Fruit fly (Drosophila melanogaster) whole organism, wandering third instar larva: ENCODE results near the gene Trmt61.

Experiments used
- Abd-B ChIP-seq: fragments of >200 bp; optimal IDR thresholded peaks from 2 replicates; lab custom pipeline; 2017; ENCODE audit warnings: missing biosample characterization, missing genetic modification characterization
- CG32264 ChIP-seq: fragments of 200-800 bp; sonication (Bioruptor generic); optimal IDR thresholded peaks from 2 replicates; lab custom pipeline; 2016; ENCODE audit warnings: missing biosample characterization, missing genetic modification characterization
- CG9705 ChIP-seq: fragments of 200-800 bp; sonication (Bioruptor generic); optimal IDR thresholded peaks from 2 replicates; lab custom pipeline; 2018; ENCODE audit warnings: missing biosample characterization, mild to moderate bottlenecking, missing genetic modification characterization
- CrebA ChIP-seq: fragments of 200-800 bp; sonication (Bioruptor generic); optimal IDR thresholded peaks from 2 replicates; lab custom pipeline; 2016; ENCODE audit warnings: missing biosample characterization, mild to moderate bottlenecking, missing genetic modification characterization, borderline replicate concordance
- Dfd ChIP-seq: fragments of >200 bp; optimal IDR thresholded peaks from 2 replicates; lab custom pipeline; 2017; ENCODE audit warnings: missing biosample characterization, missing genetic modification characterization
- Dif ChIP-seq: fragments of 200-275, 200-300 bp; sonication (Bioruptor generic); optimal IDR thresholded peaks from 2 replicates; lab custom pipeline; 2018; ENCODE audit warnings: missing biosample characterization, missing genetic modification characterization; ENCODE audit not compliant: partially characterized antibody
- GATAd ChIP-seq: sonication (Bioruptor generic); optimal IDR thresholded peaks from 2 replicates; lab custom pipeline; 2016; ENCODE audit warnings: missing biosample characterization, missing genetic modification characterization
- HLH106 ChIP-seq: fragments of 200-800 bp; optimal IDR thresholded peaks from 3 replicates; lab custom pipeline; 2019; ENCODE audit warnings: missing biosample characterization, mild to moderate bottlenecking, missing genetic modification characterization, moderate library complexity
- Hnf4 ChIP-seq: fragments of 200-800 bp; sonication (Bioruptor generic); optimal IDR thresholded peaks from 2 replicates; lab custom pipeline; 2016; ENCODE audit warnings: missing biosample characterization, mild to moderate bottlenecking, missing genetic modification characterization
- Hr78 ChIP-seq: fragments of >200 bp; optimal IDR thresholded peaks from 2 replicates; lab custom pipeline; 2017; ENCODE audit warnings: missing biosample characterization, missing genetic modification characterization
- Hr83 ChIP-seq: fragments of 200-300 bp; sonication (Bioruptor generic); optimal IDR thresholded peaks from 2 replicates; lab custom pipeline; 2016; ENCODE audit warnings: missing biosample characterization, mild to moderate bottlenecking, missing genetic modification characterization, moderate library complexity; ENCODE audit not compliant: poor library complexity, severe bottlenecking
- Jra ChIP-seq: sonication (Bioruptor generic); optimal IDR thresholded peaks from 2 replicates; lab custom pipeline; 2016; ENCODE audit warnings: missing biosample characterization, missing genetic modification characterization
- Mio ChIP-seq: sonication (Bioruptor generic); optimal IDR thresholded peaks from 2 replicates; lab custom pipeline; 2016; ENCODE audit warnings: missing biosample characterization, missing genetic modification characterization
- Myc ChIP-seq: fragments of >200 bp; optimal IDR thresholded peaks from 2 replicates; lab custom pipeline; 2017
- N ChIP-seq: fragments of >200 bp; optimal IDR thresholded peaks from 2 replicates; lab custom pipeline; 2018; ENCODE audit warnings: missing biosample characterization, missing external identifiers, missing genetic modification characterization
- OdsH ChIP-seq: fragments of 200-800 bp; sonication (Bioruptor generic); optimal IDR thresholded peaks from 2 replicates; lab custom pipeline; 2016; ENCODE audit warnings: missing biosample characterization, mild to moderate bottlenecking, missing genetic modification characterization
- Rel ChIP-seq, 2 experiments: fragments of 200-800 bp; sonication (Bioruptor generic) in 1 of 2; optimal IDR thresholded peaks; 2 replicates in 1 of 2; 3 replicates in 1 of 2; lab custom pipeline; 2016 to 2019; ENCODE audit warnings: mild to moderate bottlenecking in 2 of 2, missing biosample characterization in 2 of 2, missing genetic modification characterization in 2 of 2, moderate library complexity in 1 of 2
- Sp1 ChIP-seq: fragments of 200-800 bp; sonication (Bioruptor generic); optimal IDR thresholded peaks from 3 replicates; lab custom pipeline; 2019; ENCODE audit warnings: missing biosample characterization, mild to moderate bottlenecking, missing genetic modification characterization, moderate library complexity
- Vsx2 ChIP-seq: fragments of 200-300, 225-300 bp; sonication (Bioruptor generic); optimal IDR thresholded peaks from 2 replicates; lab custom pipeline; 2018; ENCODE audit warnings: missing biosample characterization, missing genetic modification characterization; ENCODE audit not compliant: partially characterized antibody
- br ChIP-seq: fragments of 200-800 bp; sonication (Bioruptor generic); optimal IDR thresholded peaks from 2 replicates; lab custom pipeline; 2016; ENCODE audit warnings: missing biosample characterization, missing genetic modification characterization
- brk ChIP-seq: fragments of 200-800 bp; sonication (Bioruptor generic); optimal IDR thresholded peaks from 2 replicates; lab custom pipeline; 2016; ENCODE audit warnings: missing biosample characterization, mild to moderate bottlenecking, missing genetic modification characterization
- dl ChIP-seq, 2 experiments: fragments of 175-275, 200-275 bp in 1 of 2; fragments of 200-275 bp in 1 of 2; sonication (Bioruptor generic); optimal IDR thresholded peaks; lab custom pipeline; 2018; ENCODE audit warnings: mild to moderate bottlenecking in 2 of 2, missing biosample characterization in 2 of 2, missing genetic modification characterization in 2 of 2, moderate library complexity in 2 of 2; ENCODE audit not compliant: partially characterized antibody in 2 of 2, insufficient read depth in 1 of 2
- dmrt93B ChIP-seq: fragments of 200-800 bp; sonication (Bioruptor generic); optimal IDR thresholded peaks from 2 replicates; lab custom pipeline; 2018; ENCODE audit warnings: missing biosample characterization, mild to moderate bottlenecking, missing genetic modification characterization
- dsf ChIP-seq: sonication (Bioruptor generic); optimal IDR thresholded peaks from 2 replicates; lab custom pipeline; 2016; ENCODE audit warnings: missing biosample characterization, missing genetic modification characterization, borderline replicate concordance
- ey ChIP-seq: fragments of 200-800 bp; sonication (Bioruptor generic); optimal IDR thresholded peaks from 2 replicates; lab custom pipeline; 2016; ENCODE audit warnings: missing biosample characterization, missing genetic modification characterization
- foxo ChIP-seq, 2 experiments: fragments of 200-800 bp; sonication (Bioruptor generic); optimal IDR thresholded peaks; 2 replicates in 1 of 2; 3 replicates in 1 of 2; lab custom pipeline; 2016 to 2017; ENCODE audit warnings: missing biosample characterization in 2 of 2, missing genetic modification characterization in 2 of 2
- fru ChIP-seq: fragments of 200-800 bp; sonication (Bioruptor generic); optimal IDR thresholded peaks from 3 replicates; lab custom pipeline; 2016; ENCODE audit warnings: missing biosample characterization, mild to moderate bottlenecking, missing genetic modification characterization
- h ChIP-seq: fragments of 200-800 bp; sonication (Bioruptor generic); optimal IDR thresholded peaks from 3 replicates; lab custom pipeline; 2016; ENCODE audit warnings: missing biosample characterization, mild to moderate bottlenecking, missing genetic modification characterization
- jim ChIP-seq: fragments of 175-275, 200-325 bp; sonication (Bioruptor generic); optimal IDR thresholded peaks from 2 replicates; lab custom pipeline; 2016; ENCODE audit warnings: missing biosample characterization, mild to moderate bottlenecking, missing genetic modification characterization
- lola ChIP-seq: fragments of >200 bp; optimal IDR thresholded peaks from 2 replicates; lab custom pipeline; 2017; ENCODE audit warnings: missing biosample characterization, missing genetic modification characterization
- pan ChIP-seq: fragments of >200 bp; optimal IDR thresholded peaks from 2 replicates; lab custom pipeline; 2017
- psq ChIP-seq: fragments of 200-800 bp; sonication (Bioruptor generic); optimal IDR thresholded peaks from 3 replicates; lab custom pipeline; 2017; ENCODE audit warnings: missing biosample characterization, mild to moderate bottlenecking, missing genetic modification characterization, moderate library complexity
- rgr ChIP-seq: fragments of 200-800 bp; sonication (Bioruptor generic); optimal IDR thresholded peaks from 3 replicates; lab custom pipeline; 2016; ENCODE audit warnings: missing biosample characterization, mild to moderate bottlenecking, missing genetic modification characterization
- sage ChIP-seq: fragments of 200-800 bp; sonication (Bioruptor generic); optimal IDR thresholded peaks from 2 replicates; lab custom pipeline; 2016; ENCODE audit warnings: missing biosample characterization, mild to moderate bottlenecking, missing genetic modification characterization
- sv ChIP-seq: fragments of 200-800 bp; sonication (Bioruptor generic); optimal IDR thresholded peaks from 3 replicates; lab custom pipeline; 2016; ENCODE audit warnings: missing biosample characterization, missing genetic modification characterization
- tai ChIP-seq: sonication (Bioruptor generic); optimal IDR thresholded peaks from 2 replicates; lab custom pipeline; 2016; ENCODE audit warnings: missing biosample characterization, missing genetic modification characterization
- usp ChIP-seq: fragments of >200 bp; optimal IDR thresholded peaks from 2 replicates; lab custom pipeline; 2017; ENCODE audit warnings: missing biosample characterization, missing genetic modification characterization
- woc ChIP-seq: sonication (Bioruptor generic); optimal IDR thresholded peaks from 2 replicates; lab custom pipeline; 2016; ENCODE audit warnings: missing biosample characterization, mild to moderate bottlenecking, missing genetic modification characterization

Gene Trmt61

DNA sequence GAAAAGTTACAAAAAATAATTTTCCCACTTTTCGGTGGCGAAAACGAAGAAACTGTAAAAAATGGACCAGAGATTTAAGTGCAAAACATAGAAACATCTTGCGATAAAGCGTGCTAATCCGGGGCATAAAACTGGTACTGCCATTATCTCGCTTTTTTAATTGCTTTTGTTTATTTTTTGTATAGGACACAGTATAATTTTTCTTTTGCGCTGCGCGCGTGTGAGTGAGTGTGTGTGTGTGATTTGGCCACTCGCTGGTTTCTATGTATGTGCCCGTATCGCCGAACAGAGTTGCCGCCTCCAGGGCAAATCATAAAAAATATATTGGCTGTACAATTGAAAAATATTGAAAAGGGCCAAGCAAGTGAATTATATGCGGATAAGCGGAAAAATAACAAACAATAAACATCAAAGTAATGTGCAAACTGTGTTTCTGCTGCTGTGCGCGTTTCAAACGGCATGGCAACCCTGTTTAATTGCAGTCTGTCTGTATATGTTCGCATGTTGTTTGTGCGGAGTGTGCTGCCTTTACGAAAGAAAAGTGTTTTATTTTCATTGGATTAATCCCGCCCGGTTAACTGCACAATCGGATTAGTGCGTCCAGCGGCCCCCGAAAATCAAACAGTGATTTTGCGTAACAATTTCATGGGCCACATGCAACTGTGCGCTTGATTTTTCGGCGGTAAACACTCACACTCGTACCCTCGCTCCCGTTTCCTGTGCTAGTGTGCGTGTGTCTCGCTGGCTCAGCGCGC, 17.0 kb upstream of the Trmt61 start:
- peak; percentile 90 for TF ChIP-seq CG32264
- TF ChIP-seq HLH106 (tag; lab: Kevin White, UChicago): peak; percentile 93
- TF ChIP-seq foxo (GFP tag; optimal IDR thresholded peaks at IDR 0.05; lab: Kevin White, UChicago): peak; percentile 71 to 98
- peak; percentile 77 for TF ChIP-seq CG9705 (GFP tag; lab: Kevin White, UChicago)
- no peak for TF ChIP-seq Dif (GFP tag; lab: Kevin White, UChicago)
- peak; percentile 92 for TF ChIP-seq psq (GFP tag; lab: Kevin White, UChicago)
- no peak for TF ChIP-seq CrebA (GFP tag; lab: Kevin White, UChicago)
- TF ChIP-seq Rel (GFP tag; optimal IDR thresholded peaks at IDR 0.05; lab: Kevin White, UChicago): peak; percentile 44
- TF ChIP-seq Rel (tag; optimal IDR thresholded peaks at IDR 0.05; lab: Kevin White, UChicago): peak; percentile 62
- TF ChIP-seq OdsH (GFP tag; lab: Kevin White, UChicago): peak; percentile 97
- peak; percentile 87 for TF ChIP-seq sage (GFP tag; lab: Kevin White, UChicago)
- TF ChIP-seq lola (GFP tag; lab: Kevin White, UChicago): no peak
- TF ChIP-seq Mio (GFP tag; lab: Kevin White, UChicago): peak; percentile 90
- peak; percentile 94 for TF ChIP-seq Jra (GFP tag; lab: Kevin White, UChicago)
- TF ChIP-seq h (GFP tag; lab: Kevin White, UChicago): peak; percentile 98
- no peak for TF ChIP-seq usp (GFP tag; lab: Kevin White, UChicago)
- peak; percentile 97 for TF ChIP-seq fru (GFP tag; lab: Kevin White, UChicago)
- TF ChIP-seq Hr83: peak; percentile 81
- no peak for TF ChIP-seq jim (GFP tag; lab: Kevin White, UChicago)
- TF ChIP-seq brk (GFP tag; lab: Kevin White, UChicago): no peak
- peak; percentile 3 for TF ChIP-seq Myc (lab: Kevin White, UChicago)
- peak; percentile 2 for TF ChIP-seq Dfd
- peak; percentile 96 for TF ChIP-seq Hnf4
- no peak for TF ChIP-seq pan (lab: Kevin White, UChicago)
- TF ChIP-seq dl (GFP tag; optimal IDR thresholded peaks at IDR 0.05; lab: Kevin White, UChicago; ENCODE audit: insufficient read depth in 1 of 2, partially characterized antibody in 2 of 2): no peak
- peak; percentile 61 for TF ChIP-seq Hr78
- peak; percentile 94 for TF ChIP-seq woc
- TF ChIP-seq Abd-B: peak; percentile 45
- peak; percentile 88 for TF ChIP-seq N (GFP tag; lab: Kevin White, UChicago)
- peak; percentile 75 for TF ChIP-seq GATAd
- no peak for TF ChIP-seq Vsx2 (GFP tag; lab: Kevin White, UChicago)
- TF ChIP-seq tai (GFP tag; lab: Kevin White, UChicago): no peak
- peak; percentile 96 for TF ChIP-seq br
- peak; percentile 94 for TF ChIP-seq sv (GFP tag; lab: Kevin White, UChicago)
- peak; percentile 98 for TF ChIP-seq ey
- peak; percentile 86 for TF ChIP-seq dsf (GFP tag; lab: Kevin White, UChicago)
- peak; percentile 98 for TF ChIP-seq rgr
- TF ChIP-seq Sp1 (GFP tag; lab: Kevin White, UChicago): peak; percentile 93
- peak; percentile 93 for TF ChIP-seq dmrt93B (GFP tag; lab: Kevin White, UChicago)

DNA sequence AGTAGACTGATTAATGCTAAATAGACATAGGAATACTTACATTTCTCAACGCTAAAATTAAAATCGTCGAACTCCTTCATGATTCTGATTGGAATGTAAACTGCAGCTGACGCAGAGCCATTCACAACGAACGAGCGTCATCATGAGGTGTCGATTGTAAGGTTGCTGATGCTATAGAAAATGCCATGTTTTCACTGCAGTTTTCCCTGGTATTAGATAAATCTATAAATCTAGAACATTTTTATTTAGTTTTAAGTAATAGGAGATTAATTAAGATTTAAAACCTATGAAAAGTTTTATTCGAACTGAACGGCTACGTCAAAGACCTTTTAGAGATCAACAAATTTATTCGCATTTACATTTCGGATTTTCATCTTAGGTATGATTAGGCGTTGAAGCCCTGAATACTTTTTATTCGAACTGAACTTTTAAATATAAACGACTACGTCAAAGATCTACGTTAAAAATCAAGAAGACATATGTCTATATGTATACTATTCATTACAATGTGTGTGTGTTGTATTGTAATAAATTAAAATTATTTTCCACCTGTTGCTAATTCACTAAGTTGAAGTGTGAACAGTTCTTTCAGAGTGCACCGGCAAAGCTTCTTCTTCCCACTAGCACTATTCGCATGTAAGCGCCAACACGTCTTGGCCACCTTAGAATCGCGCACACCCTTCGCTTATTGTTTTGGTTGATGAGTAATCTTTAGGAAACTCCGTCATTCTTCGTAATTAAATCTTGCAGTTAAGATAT, 7.0 kb upstream of the Trmt61 start, which contains the start of the genes Exo84 and Vps2:
TSS of gene Exo84 (minus strand) at position 108 of the 759 bp plus-strand sequence.
TSS of gene Vps2 (plus strand) at position 672 of the 759 bp plus-strand sequence.
- TF ChIP-seq CrebA (GFP tag; lab: Kevin White, UChicago) (no peak), GATAd (no peak), Vsx2 (GFP tag; lab: Kevin White, UChicago) (no peak), Abd-B (no peak), dsf (GFP tag; lab: Kevin White, UChicago) (no peak), Dfd (no peak), HLH106 (tag; lab: Kevin White, UChicago) (peak; percentile 63), psq (GFP tag; lab: Kevin White, UChicago) (peak; percentile 21), ey (peak; percentile 7), CG9705 (GFP tag; lab: Kevin White, UChicago) (peak; percentile 19), Jra (GFP tag; lab: Kevin White, UChicago) (peak; percentile 0), rgr (peak; percentile 75), foxo (GFP tag; optimal IDR thresholded peaks at IDR 0.05; lab: Kevin White, UChicago) (peak in 1 of 2 experiments; percentile 47), tai (GFP tag; lab: Kevin White, UChicago) (no peak), OdsH (GFP tag; lab: Kevin White, UChicago) (peak; percentile 11), Hr78 (peak; percentile 15), Sp1 (GFP tag; lab: Kevin White, UChicago) (peak; percentile 32), Rel (GFP tag; optimal IDR thresholded peaks at IDR 0.05; lab: Kevin White, UChicago) (no peak), Rel (tag; optimal IDR thresholded peaks at IDR 0.05; lab: Kevin White, UChicago) (no peak), dmrt93B (GFP tag; lab: Kevin White, UChicago) (peak; percentile 55), dl (GFP tag; optimal IDR thresholded peaks at IDR 0.05; lab: Kevin White, UChicago; ENCODE audit: insufficient read depth in 1 of 2, partially characterized antibody in 2 of 2) (no peak), Hr83 (no peak), Mio (GFP tag; lab: Kevin White, UChicago) (no peak), woc (peak; percentile 84), sv (GFP tag; lab: Kevin White, UChicago) (peak; percentile 41), lola (GFP tag; lab: Kevin White, UChicago) (no peak)
